Worm (Caenorhabditis elegans) whole organism, L1 larva: ENCODE results near the gene algn-3.

ENCODE experiments used
- aly-2 ChIP-seq: fragments of 150-350 bp; optimal IDR thresholded peaks from 2 replicates; lab custom pipeline; 2014; ENCODE audit warnings: missing biosample characterization, missing genetic modification characterization
- ceh-82 ChIP-seq, 3 experiments: fragments of 150-350 bp in 1 of 3; sonication (generic microtip) in 2 of 3; optimal IDR thresholded peaks; 2 replicates each; lab custom pipeline; 2014 to 2017; ENCODE audit warnings: missing biosample characterization in 3 of 3, missing genetic modification characterization in 3 of 3
- egl-27 ChIP-seq, 2 experiments: fragments of 150-350 bp in 1 of 2; sonication (generic microtip); optimal IDR thresholded peaks; 3 replicates each; lab custom pipeline; 2017 to 2018; ENCODE audit warnings: missing biosample characterization in 2 of 2, missing genetic modification characterization in 2 of 2, missing genetic modification reagents in 2 of 2
- fkh-10 ChIP-seq: sonication (generic microtip); optimal IDR thresholded peaks from 2 replicates; lab custom pipeline; 2017; ENCODE audit warnings: missing biosample characterization, missing genetic modification reagents, missing genetic modification characterization
- jun-1 ChIP-seq: fragments of 150-350 bp; optimal IDR thresholded peaks from 2 replicates; lab custom pipeline; 2014; ENCODE audit warnings: missing biosample characterization, missing genetic modification reagents, missing genetic modification characterization
- lin-39 ChIP-seq: fragments of 150-350 bp; optimal IDR thresholded peaks from 2 replicates; lab custom pipeline; 2014; ENCODE audit warnings: missing biosample characterization, missing genetic modification reagents, missing genetic modification characterization
- nhr-28 ChIP-seq: fragments of 150-350 bp; optimal IDR thresholded peaks from 2 replicates; lab custom pipeline; 2014; ENCODE audit warnings: missing biosample characterization, missing genetic modification characterization
- pax-3 ChIP-seq: fragments of 200-800 bp; sonication (Bioruptor generic); optimal IDR thresholded peaks from 2 replicates; lab custom pipeline; 2018; ENCODE audit warnings: mild to moderate bottlenecking, missing genetic modification characterization, moderate library complexity, missing compliant biosample characterization
- skn-1 ChIP-seq: fragments of 150-350 bp; optimal IDR thresholded peaks from 2 replicates; lab custom pipeline; 2014; ENCODE audit warnings: missing biosample characterization, missing genetic modification characterization
- unc-62 ChIP-seq: fragments of 150-350 bp; optimal IDR thresholded peaks from 2 replicates; lab custom pipeline; 2014; ENCODE audit warnings: missing biosample characterization, missing genetic modification reagents, missing genetic modification characterization
- unc-98 ChIP-seq: fragments of 200-800 bp; sonication (Bioruptor generic); IDR thresholded peaks from 2 replicates; pipeline ENCODE4 v1.3.6; 2022; ENCODE audit warnings: missing genetic modification characterization, missing compliant biosample characterization
- zag-1 ChIP-seq: fragments of 150-350 bp; optimal IDR thresholded peaks from 2 replicates; lab custom pipeline; 2014; ENCODE audit warnings: missing biosample characterization, missing genetic modification characterization
- ztf-4 ChIP-seq: fragments of 150-350 bp; optimal IDR thresholded peaks from 2 replicates; lab custom pipeline; 2014; ENCODE audit warnings: missing biosample characterization, missing genetic modification characterization

DNA sequence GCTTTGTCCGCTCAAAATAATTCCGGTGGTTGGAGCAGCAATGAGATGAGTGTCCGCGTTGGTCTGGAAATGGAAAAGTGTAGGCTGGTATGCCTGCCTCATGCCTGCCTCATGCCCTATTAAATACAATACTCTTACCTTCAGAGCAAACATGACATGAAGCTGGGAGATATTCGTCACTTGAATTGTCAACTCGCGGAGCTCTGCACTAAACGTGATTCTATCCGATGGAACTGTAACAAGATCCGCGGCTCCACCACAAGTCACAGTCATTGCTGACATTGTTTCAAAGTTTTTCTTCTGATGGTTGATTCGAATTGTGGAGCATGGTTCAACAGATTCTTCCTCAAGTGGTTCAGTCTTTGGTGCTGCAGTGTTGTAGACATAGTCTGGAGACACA, 40.5 kb upstream of the algn-3 start:
- no peak for TF ChIP-seq unc-62 (GFP tag; lab: Kevin White, UChicago)
- no peak for TF ChIP-seq egl-27 (tag; optimal IDR thresholded peaks at IDR 0.05; lab: Kevin White, UChicago)
- no peak for TF ChIP-seq pax-3 (tag; lab: Kevin White, UChicago)
- TF ChIP-seq fkh-10: no peak
- TF ChIP-seq skn-1 (tag; lab: Kevin White, UChicago): no peak
- TF ChIP-seq ceh-82 (tag; optimal IDR thresholded peaks at IDR 0.05; lab: Kevin White, UChicago): no peak
- no peak for TF ChIP-seq unc-98 (GFP tag; lab: Robert Waterston, UW)
- no peak for TF ChIP-seq jun-1
- no peak for TF ChIP-seq lin-39 (tag; lab: Kevin White, UChicago)
- no peak for TF ChIP-seq zag-1 (tag; lab: Kevin White, UChicago)
- no peak for TF ChIP-seq aly-2 (tag; lab: Kevin White, UChicago)
- no peak for TF ChIP-seq nhr-28 (tag; lab: Kevin White, UChicago)
- no peak for TF ChIP-seq ztf-4 (tag; lab: Kevin White, UChicago)
